Worm (Caenorhabditis elegans) whole organism, L4 larva: ENCODE results near the gene tkr-3.
A peak's percentile ranks its signal among the peaks of the same experiment; 100 is the strongest.

ENCODE experiments used
- D1046.2 ChIP-seq: fragments of 200-800 bp; sonication (Bioruptor generic); IDR thresholded peaks from 2 replicates; pipeline ENCODE4 v1.3.6; 2022; ENCODE audit warnings: missing genetic modification characterization, missing compliant biosample characterization
- F10B5.3 ChIP-seq: sonication (generic microtip); optimal IDR thresholded peaks from 2 replicates; lab custom pipeline; 2016; ENCODE audit warnings: mild to moderate bottlenecking, missing genetic modification characterization, missing compliant biosample characterization
- F26F4.8 ChIP-seq: fragments of 200-800 bp; sonication (Bioruptor generic); conservative IDR thresholded peaks from 2 replicates; pipeline ENCODE4 v1.3.6; 2022; ENCODE audit warnings: missing genetic modification characterization, missing compliant biosample characterization
- F44E2.7 ChIP-seq: fragments of 200-800 bp; sonication (Bioruptor generic); IDR thresholded peaks from 2 replicates; pipeline ENCODE4 v2.1.2; 2022; ENCODE audit warnings: missing genetic modification characterization, missing compliant biosample characterization
- F49E8.2 ChIP-seq: sonication (generic microtip); optimal IDR thresholded peaks from 2 replicates; lab custom pipeline; 2016; ENCODE audit warnings: missing compliant biosample characterization, mild to moderate bottlenecking, missing genetic modification characterization, borderline replicate concordance
- R02D3.7 ChIP-seq: fragments of 150-350 bp; sonication (generic microtip); optimal IDR thresholded peaks from 3 replicates; lab custom pipeline; 2014; ENCODE audit warnings: missing biosample characterization, missing genetic modification characterization
- T20F7.1 ChIP-seq: fragments of 200-800 bp; sonication (Bioruptor generic); optimal IDR thresholded peaks from 2 replicates; lab custom pipeline; 2018; ENCODE audit warnings: mild to moderate bottlenecking, missing genetic modification characterization, missing compliant biosample characterization
- T26A8.4 ChIP-seq: fragments of 200-800 bp; sonication (Bioruptor generic); IDR thresholded peaks from 2 replicates; pipeline ENCODE4 v1.3.6; 2022; ENCODE audit warnings: missing genetic modification characterization, missing compliant biosample characterization
- Y48G9A.11 ChIP-seq: fragments of 200-800 bp; sonication (Bioruptor generic); IDR thresholded peaks from 2 replicates; pipeline ENCODE4 v1.3.6; 2022; ENCODE audit warnings: missing genetic modification reagents, missing genetic modification characterization, missing compliant biosample characterization
- Y5F2A.4 ChIP-seq: fragments of 200-800 bp; sonication (Bioruptor generic); optimal IDR thresholded peaks from 2 replicates; lab custom pipeline; 2018; ENCODE audit warnings: mild to moderate bottlenecking, missing genetic modification characterization, missing compliant biosample characterization
- Y75B8A.6 ChIP-seq: fragments of 200-800 bp; sonication (Bioruptor generic); IDR thresholded peaks from 2 replicates; pipeline ENCODE4 v1.3.6; 2022; ENCODE audit warnings: missing genetic modification reagents, missing genetic modification characterization, missing compliant biosample characterization
- ZK546.5 ChIP-seq, 2 experiments: sonication (generic microtip); optimal IDR thresholded peaks; 2 replicates each; lab custom pipeline; 2017; ENCODE audit warnings: missing biosample characterization in 2 of 2, missing genetic modification characterization in 2 of 2
- aly-2 ChIP-seq: sonication (generic microtip); optimal IDR thresholded peaks from 2 replicates; lab custom pipeline; 2018; ENCODE audit warnings: missing biosample characterization, missing genetic modification characterization
- attf-4 ChIP-seq: sonication (generic microtip); optimal IDR thresholded peaks from 3 replicates; lab custom pipeline; 2017; ENCODE audit warnings: missing biosample characterization, missing genetic modification characterization
- ceh-28 ChIP-seq: fragments of 150-350 bp; optimal IDR thresholded peaks from 2 replicates; lab custom pipeline; 2014; ENCODE audit warnings: missing biosample characterization, missing genetic modification reagents, missing genetic modification characterization
- ceh-32 ChIP-seq: sonication (generic microtip); optimal IDR thresholded peaks from 2 replicates; lab custom pipeline; 2016; ENCODE audit warnings: mild to moderate bottlenecking, missing genetic modification characterization, missing compliant biosample characterization; ENCODE audit not compliant: poor library complexity
- ceh-82 ChIP-seq: sonication (generic microtip); optimal IDR thresholded peaks from 2 replicates; lab custom pipeline; 2017; ENCODE audit warnings: missing biosample characterization, missing genetic modification characterization
- ces-1 ChIP-seq: fragments of 150-350 bp; sonication (generic microtip); optimal IDR thresholded peaks from 4 replicates; lab custom pipeline; 2014; ENCODE audit warnings: missing biosample characterization, missing genetic modification reagents, missing genetic modification characterization
- cey-2 ChIP-seq: sonication (generic microtip); optimal IDR thresholded peaks from 3 replicates; lab custom pipeline; 2017; ENCODE audit warnings: missing genetic modification characterization, mild to moderate bottlenecking, missing compliant biosample characterization, antibody characterized with exemption, borderline replicate concordance; ENCODE audit not compliant: insufficient read depth
- daf-16 ChIP-seq, 3 experiments: sonication (generic microtip); optimal IDR thresholded peaks; 2 replicates each; lab custom pipeline; 2016 to 2017; ENCODE audit warnings: missing genetic modification characterization in 3 of 3, missing genetic modification reagents in 3 of 3, mild to moderate bottlenecking in 2 of 3, missing compliant biosample characterization in 2 of 3, missing biosample characterization in 1 of 3, moderate library complexity in 1 of 3
- daf-8 ChIP-seq: fragments of 200-800 bp; sonication (Bioruptor generic); IDR thresholded peaks from 2 replicates; pipeline ENCODE4 v1.3.6; 2022; ENCODE audit warnings: missing genetic modification characterization, missing compliant biosample characterization
- dmd-9 ChIP-seq: fragments of 200-800 bp; sonication (Bioruptor generic); IDR thresholded peaks from 2 replicates; pipeline ENCODE4 v1.3.6; 2022; ENCODE audit warnings: missing genetic modification reagents, missing genetic modification characterization, missing compliant biosample characterization
- duxl-1 ChIP-seq: sonication (generic microtip); optimal IDR thresholded peaks from 2 replicates; lab custom pipeline; 2016; ENCODE audit warnings: mild to moderate bottlenecking, missing genetic modification characterization, moderate library complexity, missing compliant biosample characterization; ENCODE audit not compliant: poor library complexity
- egl-27 ChIP-seq: sonication (generic microtip); optimal IDR thresholded peaks from 3 replicates; lab custom pipeline; 2017; ENCODE audit warnings: missing biosample characterization, missing genetic modification reagents, missing genetic modification characterization
- lim-7 ChIP-seq: fragments of 200-800 bp; sonication (Bioruptor generic); IDR thresholded peaks from 2 replicates; pipeline ENCODE4 v1.3.6; 2022; ENCODE audit warnings: missing genetic modification characterization, missing compliant biosample characterization
- lin-1 ChIP-seq: fragments of 200-800 bp; sonication (Bioruptor generic); IDR thresholded peaks from 2 replicates; pipeline ENCODE4 v1.3.6; 2022; ENCODE audit warnings: missing genetic modification reagents, missing genetic modification characterization, missing compliant biosample characterization
- lin-15B ChIP-seq: fragments of 150-350 bp; sonication (generic microtip); optimal IDR thresholded peaks from 3 replicates; lab custom pipeline; 2014; ENCODE audit warnings: missing biosample characterization, missing genetic modification characterization
- mdl-1 ChIP-seq, 2 experiments: fragments of 150-350 bp in 1 of 2; sonication (generic microtip) in 1 of 2; optimal IDR thresholded peaks; 2 replicates each; lab custom pipeline; 2014 to 2017; ENCODE audit warnings: missing biosample characterization in 2 of 2, missing genetic modification characterization in 2 of 2
- mep-1 ChIP-seq: fragments of 150-350 bp; sonication (generic microtip); optimal IDR thresholded peaks from 3 replicates; lab custom pipeline; 2014; ENCODE audit warnings: missing biosample characterization, missing genetic modification characterization
- mxl-3 ChIP-seq: fragments of 200-800 bp; sonication (Bioruptor generic); optimal IDR thresholded peaks from 2 replicates; lab custom pipeline; 2018; ENCODE audit warnings: mild to moderate bottlenecking, missing genetic modification characterization, missing compliant biosample characterization
- nhr-10 ChIP-seq: fragments of 150-350 bp; optimal IDR thresholded peaks from 2 replicates; lab custom pipeline; 2014; ENCODE audit warnings: missing biosample characterization, missing genetic modification characterization
- nhr-41 ChIP-seq: fragments of 200-800 bp; sonication (Bioruptor generic); IDR thresholded peaks from 2 replicates; pipeline ENCODE4 v1.3.6; 2022; ENCODE audit warnings: missing genetic modification reagents, missing genetic modification characterization, missing compliant biosample characterization
- nhr-6 ChIP-seq: fragments of 150-350 bp; optimal IDR thresholded peaks from 2 replicates; lab custom pipeline; 2014; ENCODE audit warnings: missing biosample characterization, missing genetic modification characterization
- nhr-77 ChIP-seq: fragments of 150-350 bp; optimal IDR thresholded peaks from 2 replicates; lab custom pipeline; 2014; ENCODE audit warnings: missing biosample characterization, missing genetic modification characterization
- pha-4 ChIP-seq, 2 experiments: fragments of 150-350 bp in 1 of 2; fragments of 200-800 bp in 1 of 2; sonication (Bioruptor generic) in 1 of 2; IDR thresholded peaks in 1 of 2; optimal IDR thresholded peaks in 1 of 2; 2 replicates each; pipeline versions ENCODE4 v1.3.6 to Lab custom; 2014 to 2022; ENCODE audit warnings: missing genetic modification characterization in 2 of 2, missing genetic modification reagents in 2 of 2, missing biosample characterization in 1 of 2, missing compliant biosample characterization in 1 of 2
- pqm-1 ChIP-seq: sonication (generic microtip); optimal IDR thresholded peaks from 2 replicates; lab custom pipeline; 2017; ENCODE audit warnings: missing biosample characterization, missing genetic modification characterization
- sdz-12 ChIP-seq: fragments of 200-800 bp; sonication (Bioruptor generic); optimal IDR thresholded peaks from 2 replicates; lab custom pipeline; 2018; ENCODE audit warnings: mild to moderate bottlenecking, missing genetic modification characterization, missing compliant biosample characterization
- snpc-1.2 ChIP-seq: fragments of 200-800 bp; sonication (Bioruptor generic); IDR thresholded peaks from 2 replicates; pipeline ENCODE4 v1.3.6; 2022; ENCODE audit warnings: missing genetic modification reagents, missing genetic modification characterization, missing compliant biosample characterization
- snpc-4 ChIP-seq: fragments of 150-350 bp; optimal IDR thresholded peaks from 2 replicates; lab custom pipeline; 2014; ENCODE audit warnings: missing biosample characterization, missing genetic modification characterization
- spr-1 ChIP-seq: sonication (generic microtip); optimal IDR thresholded peaks from 2 replicates; lab custom pipeline; 2016; ENCODE audit warnings: mild to moderate bottlenecking, missing genetic modification characterization, missing compliant biosample characterization
- tag-97 ChIP-seq: fragments of 200-800 bp; sonication (Bioruptor generic); IDR thresholded peaks from 2 replicates; pipeline ENCODE4 v1.3.6; 2022; ENCODE audit warnings: missing genetic modification characterization, missing compliant biosample characterization
- tra-1 ChIP-seq: fragments of 200-800 bp; sonication (Bioruptor generic); IDR thresholded peaks from 2 replicates; pipeline ENCODE4 v1.3.6; 2022; ENCODE audit warnings: missing genetic modification reagents, missing genetic modification characterization, missing compliant biosample characterization
- unc-130 ChIP-seq: sonication (generic microtip); optimal IDR thresholded peaks from 2 replicates; lab custom pipeline; 2016; ENCODE audit warnings: missing genetic modification reagents, missing genetic modification characterization, missing compliant biosample characterization
- unc-62 ChIP-seq, 3 experiments: fragments of 150-350 bp in 1 of 3; sonication (generic microtip); optimal IDR thresholded peaks in 2 of 3; peaks in 1 of 3; 1 replicate in 1 of 3; 2 replicates in 2 of 3; lab custom pipeline; 2014 to 2017; ENCODE audit warnings: missing biosample characterization in 3 of 3, missing genetic modification characterization in 3 of 3, missing genetic modification reagents in 3 of 3, missing genotype in 1 of 3
- vab-7 ChIP-seq: fragments of 200-800 bp; sonication (Bioruptor generic); IDR thresholded peaks from 2 replicates; pipeline ENCODE4 v1.3.6; 2022; ENCODE audit warnings: missing genetic modification reagents, missing genetic modification characterization, missing compliant biosample characterization
- zag-1 ChIP-seq: fragments of 150-350 bp; optimal IDR thresholded peaks from 2 replicates; lab custom pipeline; 2014; ENCODE audit warnings: missing biosample characterization, missing genetic modification characterization
- zfp-3 ChIP-seq: fragments of 200-800 bp; sonication (Bioruptor generic); conservative IDR thresholded peaks from 2 replicates; pipeline ENCODE4 v1.3.6; 2022; ENCODE audit warnings: missing genetic modification reagents, missing genetic modification characterization, missing compliant biosample characterization
- zip-11 ChIP-seq: fragments of 200-800 bp; sonication (Bioruptor generic); IDR thresholded peaks from 2 replicates; pipeline ENCODE4 v1.3.6; 2022; ENCODE audit warnings: missing genetic modification characterization, missing compliant biosample characterization
- ztf-11 ChIP-seq: fragments of 150-350 bp; optimal IDR thresholded peaks from 2 replicates; lab custom pipeline; 2014; ENCODE audit warnings: missing biosample characterization, missing genetic modification characterization

Gene tkr-3

DNA sequence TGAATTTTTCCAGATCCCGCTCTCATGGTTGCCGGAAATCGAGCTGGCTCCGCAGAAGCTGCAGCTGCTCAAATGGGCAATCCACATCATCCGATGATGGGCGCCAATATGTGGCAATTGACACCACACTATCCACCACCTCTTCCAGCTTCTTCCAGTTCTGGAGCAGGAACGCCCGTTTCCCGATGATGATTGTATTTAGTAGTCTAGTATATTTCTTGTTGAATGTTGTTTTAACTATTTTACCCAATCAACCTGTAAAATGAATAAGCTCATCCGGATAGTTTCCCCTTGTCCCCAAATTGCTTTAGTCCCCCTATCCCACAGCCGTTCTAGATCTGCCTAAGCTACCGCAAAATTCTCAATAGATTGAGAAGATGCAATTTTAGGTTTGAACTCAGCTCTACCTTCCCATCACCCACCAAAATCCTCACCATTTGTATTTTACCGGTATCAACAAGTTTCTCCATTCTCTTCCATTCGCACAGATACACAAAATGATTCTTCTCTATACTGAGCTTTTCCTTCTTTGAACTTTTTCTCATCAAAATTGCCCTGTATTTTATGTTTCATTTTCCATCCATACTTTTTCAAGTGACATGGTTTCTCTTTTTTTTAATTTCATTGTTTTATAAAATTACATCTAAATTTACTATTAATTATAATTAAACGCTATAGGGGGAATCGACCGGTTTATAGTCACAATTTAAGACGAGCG, 35.5 kb downstream of the tkr-3 start:
- TF ChIP-seq daf-16 (GFP tag; optimal IDR thresholded peaks at IDR 0.05; lab: Kevin White, UChicago) (no peak), daf-16 (tag; optimal IDR thresholded peaks at IDR 0.05; lab: Kevin White, UChicago) (no peak), duxl-1 (tag; lab: Kevin White, UChicago) (peak; percentile 16), ztf-11 (no peak), nhr-77 (tag; lab: Kevin White, UChicago) (peak; percentile 6), Y75B8A.6 (no peak), mdl-1 (tag; optimal IDR thresholded peaks at IDR 0.05; lab: Kevin White, UChicago) (no peak), nhr-6 (tag; lab: Kevin White, UChicago) (no peak), zip-11 (GFP tag; lab: Robert Waterston, UW) (no peak), pha-4 (GFP tag; IDR thresholded peaks at IDR 0.05; lab: Robert Waterston, UW) (peak; percentile 35; the same call in 1 of the 2 replicates), pha-4 (tag; optimal IDR thresholded peaks at IDR 0.05; lab: Kevin White, UChicago) (no peak), unc-62 (GFP tag; optimal IDR thresholded peaks at IDR 0.05 in 1 of 2; lab: Kevin White, UChicago) (peak in 1 of 2 experiments; percentile 51), unc-62 (tag; optimal IDR thresholded peaks at IDR 0.05; lab: Kevin White, UChicago) (no peak), R02D3.7 (tag; lab: Kevin White, UChicago) (no peak), nhr-41 (GFP tag; lab: Robert Waterston, UW) (no peak), F49E8.2 (tag; lab: Kevin White, UChicago) (no peak), unc-130 (GFP tag; lab: Kevin White, UChicago) (no peak), ceh-32 (tag; lab: Kevin White, UChicago) (no peak), sdz-12 (GFP tag; lab: Kevin White, UChicago) (no peak), Y48G9A.11 (GFP tag; lab: Robert Waterston, UW) (no peak), T26A8.4 (GFP tag; lab: Robert Waterston, UW) (0 out of 2 replicates have a peak, but pooled peaks have one; percentile 39), egl-27 (tag; lab: Kevin White, UChicago) (no peak), vab-7 (GFP tag; lab: Robert Waterston, UW) (no peak), snpc-1.2 (GFP tag; lab: Robert Waterston, UW) (peak; percentile 18; the same call in 1 of the 2 replicates), ceh-82 (tag; lab: Kevin White, UChicago) (no peak), attf-4 (tag; lab: Kevin White, UChicago) (no peak), dmd-9 (GFP tag; lab: Robert Waterston, UW) (no peak), pqm-1 (tag; lab: Kevin White, UChicago) (no peak), daf-8 (GFP tag; lab: Robert Waterston, UW) (no peak), ceh-28 (tag; lab: Kevin White, UChicago) (no peak), nhr-10 (tag; lab: Kevin White, UChicago) (no peak), F44E2.7 (no peak), mep-1 (tag; lab: Kevin White, UChicago) (peak; percentile 40), tag-97 (GFP tag; lab: Robert Waterston, UW) (no peak), ZK546.5 (tag; optimal IDR thresholded peaks at IDR 0.05; lab: Kevin White, UChicago) (no peak), mxl-3 (GFP tag; lab: Kevin White, UChicago) (no peak), lin-15B (no peak), Y5F2A.4 (GFP tag; lab: Kevin White, UChicago) (no peak), F26F4.8 (GFP tag; lab: Robert Waterston, UW) (no peak), aly-2 (tag; lab: Kevin White, UChicago) (no peak), zag-1 (tag; lab: Kevin White, UChicago) (no peak), spr-1 (tag; lab: Kevin White, UChicago) (no peak), lim-7 (GFP tag; lab: Robert Waterston, UW) (0 out of 2 replicates have a peak, but pooled peaks have one; percentile 30), lin-1 (GFP tag; lab: Robert Waterston, UW) (no peak), tra-1 (GFP tag; lab: Robert Waterston, UW) (no peak), T20F7.1 (GFP tag; lab: Kevin White, UChicago) (peak; percentile 55), D1046.2 (GFP tag; lab: Robert Waterston, UW) (no peak), F10B5.3 (tag; lab: Kevin White, UChicago) (no peak), cey-2 (tag; lab: Kevin White, UChicago) (no peak), snpc-4 (tag; lab: Kevin White, UChicago) (no peak), ces-1 (no peak), zfp-3 (GFP tag; lab: Robert Waterston, UW) (no peak)
